Worm (Caenorhabditis elegans): ENCODE measurements around the gene F13D12.3.
A peak's percentile ranks its signal among the peaks of the same experiment; 100 is the strongest.

The F13D12.3 gene

ce11 chrII:11761806-11762512, 41.8 kb downstream of the F13D12.3 start:
- peak; percentile 48 for TF ChIP-seq nfya-1 (tag; optimal IDR thresholded peaks at IDR 0.05; ENCODE audit: insufficient read depth)
- peak; percentile 60 for TF ChIP-seq ztf-4 (tag; optimal IDR thresholded peaks at IDR 0.05)
- TF ChIP-seq tbx-2 (tag; optimal IDR thresholded peaks at IDR 0.05): peak; percentile 70
- peak; percentile 93 for TF ChIP-seq ama-1 (optimal IDR thresholded peaks at IDR 0.05)
- TF ChIP-seq unc-39 (tag; optimal IDR thresholded peaks at IDR 0.05): no peak
- TF ChIP-seq elt-2 (tag; optimal IDR thresholded peaks at IDR 0.05): peak; percentile 37
- no peak for TF ChIP-seq hmg-11 (tag; optimal IDR thresholded peaks at IDR 0.05)
- no peak for TF ChIP-seq R02D3.7 (tag; optimal IDR thresholded peaks at IDR 0.05)
- TF ChIP-seq nhr-28 (tag; optimal IDR thresholded peaks at IDR 0.05): no peak
- peak; percentile 81 for TF ChIP-seq pha-4 (tag; optimal IDR thresholded peaks at IDR 0.05)
- peak; percentile 43 for TF ChIP-seq nhr-25 (tag; optimal IDR thresholded peaks at IDR 0.05)
- no peak for TF ChIP-seq nhr-43 (tag; optimal IDR thresholded peaks at IDR 0.05; ENCODE audit: poor library complexity, severe bottlenecking)
- no peak for TF ChIP-seq ceh-16 (tag; optimal IDR thresholded peaks at IDR 0.05)
- TF ChIP-seq elt-1 (tag; optimal IDR thresholded peaks at IDR 0.05): peak; percentile 13
- no peak for TF ChIP-seq aly-2 (tag; optimal IDR thresholded peaks at IDR 0.05)
- TF ChIP-seq nhr-23 (tag; optimal IDR thresholded peaks at IDR 0.05): no peak
- no peak for TF ChIP-seq nhr-77 (tag; optimal IDR thresholded peaks at IDR 0.05)
- TF ChIP-seq lin-39 (tag; optimal IDR thresholded peaks at IDR 0.05): no peak
- peak; percentile 78 for TF ChIP-seq fos-1 (tag; optimal IDR thresholded peaks at IDR 0.05)
- no peak for TF ChIP-seq nhr-12 (tag; optimal IDR thresholded peaks at IDR 0.05)
- peak in 1 of 3 experiments; percentile 81 for TF ChIP-seq elt-3 (tag; optimal IDR thresholded peaks at IDR 0.05)
- TF ChIP-seq fkh-2 (tag; optimal IDR thresholded peaks at IDR 0.05): no peak
- TF ChIP-seq jun-1 (tag; optimal IDR thresholded peaks at IDR 0.05): no peak
- TF ChIP-seq eor-1 (tag; optimal IDR thresholded peaks at IDR 0.05): peak in 1 of 2 experiments; percentile 7

- TF ChIP-seq fos-1 (tag; optimal IDR thresholded peaks at IDR 0.05) (no peak), nhr-67 (tag; optimal IDR thresholded peaks at IDR 0.05) (no peak), ztf-4 (tag; optimal IDR thresholded peaks at IDR 0.05) (no peak)
Measured at ce11 chrII:11765506-11766152, 45.4 kb downstream of the F13D12.3 start.

ce11 chrII:11766472-11766871, 46.3 kb downstream of the F13D12.3 start, which contains the start of gene F44E5.2:
F44E5.2 (plus strand) TSS chrII:11766772.
- TF ChIP-seq nhr-43 (tag; optimal IDR thresholded peaks at IDR 0.05; ENCODE audit: poor library complexity, severe bottlenecking): no peak
- no peak for TF ChIP-seq pha-4 (tag; optimal IDR thresholded peaks at IDR 0.05)
- no peak for TF ChIP-seq zag-1 (tag; optimal IDR thresholded peaks at IDR 0.05)
- TF ChIP-seq unc-39 (tag; optimal IDR thresholded peaks at IDR 0.05): no peak
- TF ChIP-seq ztf-11 (tag; optimal IDR thresholded peaks at IDR 0.05): no peak
- no peak for TF ChIP-seq nhr-25 (tag; optimal IDR thresholded peaks at IDR 0.05)
- TF ChIP-seq nhr-11 (tag; optimal IDR thresholded peaks at IDR 0.05): no peak
- TF ChIP-seq elt-2 (tag; optimal IDR thresholded peaks at IDR 0.05): no peak
- TF ChIP-seq nhr-12 (tag; optimal IDR thresholded peaks at IDR 0.05): no peak

Measured in whole organism, L3 larva.